3 fruit fly cellular contexts compared by ENCODE assay signal in the genomic region with DNA sequence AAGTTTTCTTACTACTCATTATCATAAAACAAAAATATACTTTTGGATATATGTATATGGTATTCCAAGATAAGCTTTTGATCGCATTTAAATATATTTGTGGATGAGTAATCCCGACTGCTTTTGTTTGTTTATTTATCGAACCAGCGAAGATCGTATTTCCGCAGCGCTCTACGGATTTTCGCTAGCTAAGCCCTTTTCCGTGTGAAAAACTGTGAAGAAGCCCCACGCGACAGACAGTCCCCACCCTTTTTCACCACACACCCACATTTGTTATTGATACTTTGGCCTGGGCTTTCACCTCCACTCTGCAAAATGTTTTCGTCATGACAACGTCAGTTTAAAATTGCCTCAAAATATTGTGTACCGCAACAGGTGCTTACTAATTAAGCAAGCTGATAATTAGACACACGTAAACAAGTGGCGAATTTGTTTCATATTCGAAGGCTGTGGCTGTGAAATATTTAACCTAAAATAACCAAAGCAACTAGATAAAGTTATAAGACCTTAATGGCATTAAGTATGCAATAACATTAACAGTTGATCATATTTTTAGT.
A peak's percentile ranks its signal among the peaks of the same experiment; 100 is the strongest.
TF ChIP-seq lines count a peak whose summit lies in the region.

No protein-coding gene starts in this region.

- no peak for TF ChIP-seq CTCF in whole organism, embryonic (GFP tag; optimal IDR thresholded peaks at IDR 0.05; lab: Kevin White, UChicago)

TF ChIP-seq in whole organism, adult, 20 proteins besides CTCF, POLR2A, EP300 and RAD21:
- TF ChIP-seq CG14711 (tag; optimal IDR thresholded peaks at IDR 0.05; lab: Kevin White, UChicago) = no peak
- TF ChIP-seq CG11617 (GFP tag; optimal IDR thresholded peaks at IDR 0.05; lab: Kevin White, UChicago) = no peak
- TF ChIP-seq CG12768 (GFP tag; optimal IDR thresholded peaks at IDR 0.05; lab: Kevin White, UChicago) = peak; percentile 62
- no peak for TF ChIP-seq CG7101 (tag; optimal IDR thresholded peaks at IDR 0.05; lab: Kevin White, UChicago)
- TF ChIP-seq tj (GFP tag; optimal IDR thresholded peaks at IDR 0.05; lab: Kevin White, UChicago) = peak; percentile 95
- peak; percentile 6 for TF ChIP-seq Mnt (GFP tag; optimal IDR thresholded peaks at IDR 0.05; lab: Kevin White, UChicago)
- TF ChIP-seq kay (GFP tag; lab: Kevin White, UChicago; ENCODE audit: borderline replicate concordance) = peak; percentile 72

TF ChIP-seq in whole organism, embryonic, 481 proteins besides CTCF, POLR2A, EP300 and RAD21:
- TF ChIP-seq CG8765 (GFP tag; IDR thresholded peaks at IDR 0.05; lab: Robert Waterston, UW) (no peak), lmd (GFP tag; IDR thresholded peaks at IDR 0.05; lab: Robert Waterston, UW) (no peak), YL-1 (GFP tag; optimal IDR thresholded peaks at IDR 0.05; lab: Kevin White, UChicago) (peak; percentile 2), lab (GFP tag; optimal IDR thresholded peaks at IDR 0.05; lab: Kevin White, UChicago) (peak; percentile 1), mirr (GFP tag; optimal IDR thresholded peaks at IDR 0.05; lab: Kevin White, UChicago) (peak; percentile 19)

TF ChIP-seq in whole organism, prepupa, 60 proteins besides CTCF, POLR2A, EP300 and RAD21:
- TF ChIP-seq Eip78C (GFP tag; lab: Kevin White, UChicago) (peak; percentile 39), svp (GFP tag; lab: Kevin White, UChicago) (no peak), Sox15 (GFP tag; optimal IDR thresholded peaks at IDR 0.05; lab: Kevin White, UChicago) (no peak), CG32006 (GFP tag; optimal IDR thresholded peaks at IDR 0.05; lab: Kevin White, UChicago) (peak; percentile 14)
